Worm (Caenorhabditis elegans) whole organism, L4 larva: Measurements from ENCODE around the gene rps-9.
"Not testable (repeated sequence)": the region's sequence is repeated elsewhere in the genome, so short reads cannot be mapped to it uniquely, and the experiment has no call there.

Source experiments
- F10B5.3 ChIP-seq: sonication (generic microtip); optimal IDR thresholded peaks from 2 replicates; lab custom pipeline; 2016; ENCODE audit warnings: mild to moderate bottlenecking, missing genetic modification characterization, missing compliant biosample characterization
- F49E8.2 ChIP-seq: sonication (generic microtip); optimal IDR thresholded peaks from 2 replicates; lab custom pipeline; 2016; ENCODE audit warnings: missing compliant biosample characterization, mild to moderate bottlenecking, missing genetic modification characterization, borderline replicate concordance
- Y48G9A.11 ChIP-seq: fragments of 200-800 bp; sonication (Bioruptor generic); IDR thresholded peaks from 2 replicates; pipeline ENCODE4 v1.3.6; 2022; ENCODE audit warnings: missing genetic modification reagents, missing genetic modification characterization, missing compliant biosample characterization
- Y5F2A.4 ChIP-seq: fragments of 200-800 bp; sonication (Bioruptor generic); optimal IDR thresholded peaks from 2 replicates; lab custom pipeline; 2018; ENCODE audit warnings: mild to moderate bottlenecking, missing genetic modification characterization, missing compliant biosample characterization
- aha-1 ChIP-seq: fragments of 150-350 bp; peaks from one replicate; lab custom pipeline; 2014; ENCODE audit warnings: missing biosample characterization, missing genetic modification characterization
- aly-2 ChIP-seq: sonication (generic microtip); optimal IDR thresholded peaks from 2 replicates; lab custom pipeline; 2018; ENCODE audit warnings: missing biosample characterization, missing genetic modification characterization
- arid-1 ChIP-seq: fragments of 200-800 bp; sonication (Bioruptor generic); conservative IDR thresholded peaks from 2 replicates; pipeline ENCODE4 v1.3.6; 2022; ENCODE audit warnings: missing genetic modification reagents, missing genetic modification characterization, missing compliant biosample characterization
- ceh-28 ChIP-seq: fragments of 150-350 bp; optimal IDR thresholded peaks from 2 replicates; lab custom pipeline; 2014; ENCODE audit warnings: missing biosample characterization, missing genetic modification reagents, missing genetic modification characterization
- ceh-62 ChIP-seq: sonication (generic microtip); optimal IDR thresholded peaks from 2 replicates; lab custom pipeline; 2017; ENCODE audit warnings: missing biosample characterization, missing genetic modification characterization
- ceh-82 ChIP-seq: sonication (generic microtip); optimal IDR thresholded peaks from 2 replicates; lab custom pipeline; 2017; ENCODE audit warnings: missing biosample characterization, missing genetic modification characterization
- ctbp-1 ChIP-seq: fragments of 200-800 bp; sonication (Bioruptor generic); IDR thresholded peaks from 2 replicates; pipeline ENCODE4 v1.3.6; 2022; ENCODE audit warnings: missing genetic modification reagents, missing genetic modification characterization, missing compliant biosample characterization
- egl-43 ChIP-seq: fragments of 200-800 bp; sonication (Bioruptor generic); IDR thresholded peaks from 2 replicates; pipeline ENCODE4 v1.3.6; 2022; ENCODE audit warnings: missing genetic modification reagents, missing genetic modification characterization, missing compliant biosample characterization
- fkh-10 ChIP-seq: fragments of 150-350 bp; optimal IDR thresholded peaks from 2 replicates; lab custom pipeline; 2014; ENCODE audit warnings: missing biosample characterization, missing genetic modification reagents, missing genetic modification characterization
- hlh-11 ChIP-seq: fragments of 200-800 bp; sonication (Bioruptor generic); optimal IDR thresholded peaks from 2 replicates; lab custom pipeline; 2018; ENCODE audit warnings: mild to moderate bottlenecking, missing genetic modification characterization, missing compliant biosample characterization
- hmg-1.1 ChIP-seq: fragments of 200-800 bp; sonication (Bioruptor generic); IDR thresholded peaks from 2 replicates; pipeline ENCODE4 v1.3.6; 2022; ENCODE audit warnings: missing genetic modification reagents, missing genetic modification characterization, missing compliant biosample characterization
- lim-7 ChIP-seq: fragments of 200-800 bp; sonication (Bioruptor generic); IDR thresholded peaks from 2 replicates; pipeline ENCODE4 v1.3.6; 2022; ENCODE audit warnings: missing genetic modification characterization, missing compliant biosample characterization
- lin-1 ChIP-seq: fragments of 200-800 bp; sonication (Bioruptor generic); IDR thresholded peaks from 2 replicates; pipeline ENCODE4 v1.3.6; 2022; ENCODE audit warnings: missing genetic modification reagents, missing genetic modification characterization, missing compliant biosample characterization
- lin-38 ChIP-seq: fragments of 200-800 bp; sonication (Bioruptor generic); IDR thresholded peaks from 2 replicates; pipeline ENCODE4 v1.3.6; 2022; ENCODE audit warnings: missing genetic modification reagents, missing genetic modification characterization, missing compliant biosample characterization
- madf-9 ChIP-seq: fragments of 200-800 bp; sonication (Bioruptor generic); conservative IDR thresholded peaks from 2 replicates; pipeline ENCODE4 v1.3.6; 2022; ENCODE audit warnings: missing genetic modification reagents, missing genetic modification characterization, missing compliant biosample characterization
- nhr-10 ChIP-seq: fragments of 150-350 bp; optimal IDR thresholded peaks from 2 replicates; lab custom pipeline; 2014; ENCODE audit warnings: missing biosample characterization, missing genetic modification characterization
- nhr-76 ChIP-seq: fragments of 150-350 bp; optimal IDR thresholded peaks from 2 replicates; lab custom pipeline; 2014; ENCODE audit warnings: missing biosample characterization, missing genetic modification characterization
- nhr-77 ChIP-seq: fragments of 150-350 bp; optimal IDR thresholded peaks from 2 replicates; lab custom pipeline; 2014; ENCODE audit warnings: missing biosample characterization, missing genetic modification characterization
- pha-4 ChIP-seq, 2 experiments: fragments of 150-350 bp in 1 of 2; fragments of 200-800 bp in 1 of 2; sonication (Bioruptor generic) in 1 of 2; IDR thresholded peaks in 1 of 2; optimal IDR thresholded peaks in 1 of 2; 2 replicates each; pipeline versions ENCODE4 v1.3.6 to Lab custom; 2014 to 2022; ENCODE audit warnings: missing genetic modification characterization in 2 of 2, missing genetic modification reagents in 2 of 2, missing biosample characterization in 1 of 2, missing compliant biosample characterization in 1 of 2
- pqm-1 ChIP-seq: sonication (generic microtip); optimal IDR thresholded peaks from 2 replicates; lab custom pipeline; 2017; ENCODE audit warnings: missing biosample characterization, missing genetic modification characterization
- rbr-2 ChIP-seq: sonication (generic microtip); optimal IDR thresholded peaks from 2 replicates; lab custom pipeline; 2016; ENCODE audit warnings: missing genotype, missing genetic modification characterization, missing compliant biosample characterization
- set-16 ChIP-seq: fragments of 200-800 bp; sonication (Bioruptor generic); IDR thresholded peaks from 2 replicates; pipeline ENCODE4 v1.3.6; 2022; ENCODE audit warnings: missing genetic modification reagents, missing genetic modification characterization, missing compliant biosample characterization
- snpc-1.2 ChIP-seq: fragments of 200-800 bp; sonication (Bioruptor generic); IDR thresholded peaks from 2 replicates; pipeline ENCODE4 v1.3.6; 2022; ENCODE audit warnings: missing genetic modification reagents, missing genetic modification characterization, missing compliant biosample characterization
- tag-97 ChIP-seq: fragments of 200-800 bp; sonication (Bioruptor generic); IDR thresholded peaks from 2 replicates; pipeline ENCODE4 v1.3.6; 2022; ENCODE audit warnings: missing genetic modification characterization, missing compliant biosample characterization
- tra-1 ChIP-seq: fragments of 200-800 bp; sonication (Bioruptor generic); IDR thresholded peaks from 2 replicates; pipeline ENCODE4 v1.3.6; 2022; ENCODE audit warnings: missing genetic modification reagents, missing genetic modification characterization, missing compliant biosample characterization
- unc-62 ChIP-seq, 3 experiments: fragments of 150-350 bp in 1 of 3; sonication (generic microtip); optimal IDR thresholded peaks in 2 of 3; peaks in 1 of 3; 1 replicate in 1 of 3; 2 replicates in 2 of 3; lab custom pipeline; 2014 to 2017; ENCODE audit warnings: missing biosample characterization in 3 of 3, missing genetic modification characterization in 3 of 3, missing genetic modification reagents in 3 of 3, missing genotype in 1 of 3
- vab-7 ChIP-seq: fragments of 200-800 bp; sonication (Bioruptor generic); IDR thresholded peaks from 2 replicates; pipeline ENCODE4 v1.3.6; 2022; ENCODE audit warnings: missing genetic modification reagents, missing genetic modification characterization, missing compliant biosample characterization
- zip-2 ChIP-seq: fragments of 150-350 bp; optimal IDR thresholded peaks from 2 replicates; lab custom pipeline; 2014; ENCODE audit warnings: missing biosample characterization, missing genetic modification characterization
- ztf-11 ChIP-seq: fragments of 150-350 bp; optimal IDR thresholded peaks from 2 replicates; lab custom pipeline; 2014; ENCODE audit warnings: missing biosample characterization, missing genetic modification characterization
- ztf-7 ChIP-seq: fragments of 150-350 bp; optimal IDR thresholded peaks from 2 replicates; lab custom pipeline; 2014; ENCODE audit warnings: missing biosample characterization, missing genetic modification characterization

rps-9 gene

ce11 chrII:11129517-11129916 is 3.4 kb upstream of the rps-9 start, which contains the start of gene F40F8.12:
Gene F40F8.12, plus strand, starts transcription at chrII:11129817.
- TF ChIP-seq hmg-1.1 (GFP tag; lab: Robert Waterston, UW) (no peak), unc-62 (GFP tag; optimal IDR thresholded peaks at IDR 0.05 in 1 of 2; lab: Kevin White, UChicago) (no peak), unc-62 (tag; optimal IDR thresholded peaks at IDR 0.05; lab: Kevin White, UChicago) (no peak), tra-1 (no peak), ceh-82 (tag; lab: Kevin White, UChicago) (no peak), madf-9 (GFP tag; lab: Robert Waterston, UW) (no peak)

- TF ChIP-seq fkh-10 (GFP tag; lab: Kevin White, UChicago) = no peak
- TF ChIP-seq nhr-77 (tag; lab: Kevin White, UChicago) = no peak
- no peak for TF ChIP-seq zip-2
- TF ChIP-seq vab-7 (GFP tag; lab: Robert Waterston, UW) = no peak
- no peak for TF ChIP-seq ztf-7
- TF ChIP-seq, all 104 proteins: peak for 0
Observed at ce11 chrII:11128989-11129388, 2.8 kb upstream of the rps-9 start, which contains the start of gene F40F8.3. Gene F40F8.3, plus strand, starts transcription at chrII:11129289.

ce11 chrII:11127364-11127763 is 1.2 kb upstream of the rps-9 start, which contains the start of gene F40F8.1:
Gene F40F8.1, plus strand, starts transcription at chrII:11127664.
- TF ChIP-seq rbr-2 (no peak), nhr-76 (tag; lab: Kevin White, UChicago) (no peak), ctbp-1 (no peak), set-16 (GFP tag; lab: Robert Waterston, UW) (no peak), zip-2 (no peak), pqm-1 (tag; lab: Kevin White, UChicago) (no peak), snpc-1.2 (GFP tag; lab: Robert Waterston, UW) (no peak), ztf-11 (no peak), hlh-11 (tag; lab: Kevin White, UChicago) (no peak)

- TF ChIP-seq aha-1 (peak; percentile 13), ceh-62 (no peak), Y5F2A.4 (GFP tag; lab: Kevin White, UChicago) (no peak), arid-1 (GFP tag; lab: Robert Waterston, UW) (peak; percentile 17; the same call in 1 of the 2 replicates), snpc-1.2 (GFP tag; lab: Robert Waterston, UW) (peak; percentile 39; the same call in 1 of the 2 replicates), aly-2 (tag; lab: Kevin White, UChicago) (peak; percentile 45), pha-4 (GFP tag; IDR thresholded peaks at IDR 0.05; lab: Robert Waterston, UW) (0 out of 2 replicates have a peak, but pooled peaks have one; percentile 20), pha-4 (tag; optimal IDR thresholded peaks at IDR 0.05; lab: Kevin White, UChicago) (no peak), lin-1 (GFP tag; lab: Robert Waterston, UW) (peak; percentile 9; the same call in 1 of the 2 replicates), lim-7 (0 out of 2 replicates have a peak, but pooled peaks have one; percentile 27), Y48G9A.11 (GFP tag; lab: Robert Waterston, UW) (0 out of 2 replicates have a peak, but pooled peaks have one; percentile 34), egl-43 (GFP tag; lab: Robert Waterston, UW) (no peak), tag-97 (GFP tag; lab: Robert Waterston, UW) (no peak), vab-7 (GFP tag; lab: Robert Waterston, UW) (0 out of 2 replicates have a peak, but pooled peaks have one; percentile 30), F49E8.2 (peak; percentile 62), nhr-76 (tag; lab: Kevin White, UChicago) (no peak), lin-38 (GFP tag; lab: Robert Waterston, UW) (peak; percentile 59; the same call in 1 of the 2 replicates)
Observed at ce11 chrII:11125059-11125594, 1.0 kb downstream of the rps-9 start.

- TF ChIP-seq nhr-10; ceh-28 (tag; lab: Kevin White, UChicago); F10B5.3 (tag; lab: Kevin White, UChicago): not testable (repeated sequence)
Observed at ce11 chrII:11121800-11122199, 4.4 kb downstream of the rps-9 start, which contains the start of gene W10C6.2. Gene W10C6.2, minus strand, starts transcription at chrII:11121900.
